Worm (Caenorhabditis elegans): ENCODE measurements around the gene col-150.

col-150 gene

ce11 chrV:10246967-10247366, 47.5 kb downstream of the col-150 start:
- TF ChIP-seq hlh-12 (tag; optimal IDR thresholded peaks at IDR 0.05): no peak
- TF ChIP-seq ets-4 (GFP tag; optimal IDR thresholded peaks at IDR 0.05): no peak
- no peak for TF ChIP-seq attf-5 (GFP tag; optimal IDR thresholded peaks at IDR 0.05)
- TF ChIP-seq Y95B8A.8 (GFP tag; IDR thresholded peaks at IDR 0.05): no peak
- no peak for TF ChIP-seq ztf-6 (GFP tag; IDR thresholded peaks at IDR 0.05)
- no peak for TF ChIP-seq sptf-2 (GFP tag; optimal IDR thresholded peaks at IDR 0.05)
- TF ChIP-seq xnd-1 (tag; optimal IDR thresholded peaks at IDR 0.05): no peak
- no peak for TF ChIP-seq F55B11.4 (tag; optimal IDR thresholded peaks at IDR 0.05; ENCODE audit: borderline replicate concordance, insufficient read depth)
- TF ChIP-seq F39B2.1 (GFP tag; IDR thresholded peaks at IDR 0.05): no peak
- TF ChIP-seq ztf-25 (GFP tag; IDR thresholded peaks at IDR 0.05): no peak
- TF ChIP-seq efl-1 (GFP tag; optimal IDR thresholded peaks at IDR 0.05): no peak
- TF ChIP-seq F23B12.7 (tag; optimal IDR thresholded peaks at IDR 0.05; ENCODE audit: insufficient read depth): no peak
- 0 out of 2 replicates have a peak, but pooled peaks have one; percentile 9 for TF ChIP-seq dox-1 (GFP tag; IDR thresholded peaks at IDR 0.05)
- TF ChIP-seq bed-2 (GFP tag; IDR thresholded peaks at IDR 0.05): no peak
- TF ChIP-seq fkh-3 (tag; optimal IDR thresholded peaks at IDR 0.05): no peak
- no peak for TF ChIP-seq repo-1 (tag; optimal IDR thresholded peaks at IDR 0.05)
- no peak for TF ChIP-seq die-1 (tag; optimal IDR thresholded peaks at IDR 0.05)
- no peak for TF ChIP-seq ztf-3 (GFP tag; optimal IDR thresholded peaks at IDR 0.05)
- no peak for TF ChIP-seq madf-6 (GFP tag; IDR thresholded peaks at IDR 0.05)
- TF ChIP-seq ceh-40 (GFP tag; IDR thresholded peaks at IDR 0.05): 0 out of 2 replicates have a peak, but pooled peaks have one; percentile 48
- TF ChIP-seq sea-2 (GFP tag; IDR thresholded peaks at IDR 0.05): no peak
- no peak for TF ChIP-seq lir-1 (GFP tag; conservative IDR thresholded peaks at IDR 0.05)
- TF ChIP-seq madf-8 (GFP tag; conservative IDR thresholded peaks at IDR 0.05): no peak
- no peak for TF ChIP-seq K12H6.12 (tag; optimal IDR thresholded peaks at IDR 0.05)
- no peak for TF ChIP-seq tlf-1 (GFP tag; optimal IDR thresholded peaks at IDR 0.05)
- TF ChIP-seq Y79H2A.3 (GFP tag; conservative IDR thresholded peaks at IDR 0.05): no peak
- no peak for TF ChIP-seq nhr-120 (GFP tag; IDR thresholded peaks at IDR 0.05)
- TF ChIP-seq unc-130 (GFP tag; optimal IDR thresholded peaks at IDR 0.05): no peak
- no peak for TF ChIP-seq F37B4.10 (GFP tag; IDR thresholded peaks at IDR 0.05)
- 0 out of 2 replicates have a peak, but pooled peaks have one; percentile 47 for TF ChIP-seq egl-44 (GFP tag; IDR thresholded peaks at IDR 0.05)
- no peak for TF ChIP-seq F10E7.11 (tag; optimal IDR thresholded peaks at IDR 0.05)
- no peak for TF ChIP-seq B0019.2 (GFP tag; conservative IDR thresholded peaks at IDR 0.05)
- TF ChIP-seq D2030.7 (GFP tag; IDR thresholded peaks at IDR 0.05): 0 out of 2 replicates have a peak, but pooled peaks have one; percentile 5
- no peak for TF ChIP-seq unc-62 (GFP tag; optimal IDR thresholded peaks at IDR 0.05)
- no peak for TF ChIP-seq attf-6 (GFP tag; IDR thresholded peaks at IDR 0.05)
- peak; percentile 82 for TF ChIP-seq zfh-2 (GFP tag; conservative IDR thresholded peaks at IDR 0.05)
- no peak for TF ChIP-seq atf-7 (tag; optimal IDR thresholded peaks at IDR 0.05)
- TF ChIP-seq ztf-22 (GFP tag; optimal IDR thresholded peaks at IDR 0.05): no peak
- TF ChIP-seq ceh-58 (GFP tag; IDR thresholded peaks at IDR 0.05): no peak
- TF ChIP-seq hmg-1.2 (GFP tag; IDR thresholded peaks at IDR 0.05): peak; percentile 17; the same call in 1 of the 2 replicates
- TF ChIP-seq C17E4.6 (GFP tag; IDR thresholded peaks at IDR 0.05): no peak
- TF ChIP-seq let-526 (GFP tag; IDR thresholded peaks at IDR 0.05): peak; percentile 10; the same call in 1 of the 2 replicates
- TF ChIP-seq somi-1 (GFP tag; optimal IDR thresholded peaks at IDR 0.05): no peak
- TF ChIP-seq cebp-1 (GFP tag; IDR thresholded peaks at IDR 0.05): no peak
- no peak for TF ChIP-seq cebp-1 (tag; optimal IDR thresholded peaks at IDR 0.05)
- TF ChIP-seq Y53F4B.3 (GFP tag; IDR thresholded peaks at IDR 0.05): no peak
- no peak for TF ChIP-seq F33H1.4 (GFP tag; IDR thresholded peaks at IDR 0.05)
- no peak for TF ChIP-seq ceh-27 (GFP tag; optimal IDR thresholded peaks at IDR 0.05)
- TF ChIP-seq nfyb-1 (GFP tag; IDR thresholded peaks at IDR 0.05): 0 out of 2 replicates have a peak, but pooled peaks have one; percentile 25
- no peak for TF ChIP-seq F57C9.4 (tag; optimal IDR thresholded peaks at IDR 0.05)
